Fruit fly (Drosophila melanogaster): Measurements from ENCODE around the gene CG43376.
A peak's percentile ranks its signal among the peaks of the same experiment; 100 is the strongest.

Gene CG43376

dm6 chr2L:13801166-13801565, 27.4 kb downstream of the CG43376 start (continued):
- TF ChIP-seq CG18599 (GFP tag; optimal IDR thresholded peaks at IDR 0.05) (peak; percentile 23), CG9797 (GFP tag; optimal IDR thresholded peaks at IDR 0.05) (no peak), CG13296 (GFP tag; optimal IDR thresholded peaks at IDR 0.05) (peak; percentile 8), ATbp (GFP tag; optimal IDR thresholded peaks at IDR 0.05) (peak; percentile 76), mirr (GFP tag; optimal IDR thresholded peaks at IDR 0.05) (no peak), Antp (GFP tag; optimal IDR thresholded peaks at IDR 0.05) (no peak), Gug (GFP tag; IDR thresholded peaks at IDR 0.05) (no peak), CG17385 (GFP tag; optimal IDR thresholded peaks at IDR 0.05) (peak; percentile 12), CG11085 (GFP tag; IDR thresholded peaks at IDR 0.05) (no peak)

dm6 chr2L:13802075-13802639, 28.4 kb downstream of the CG43376 start:
- TF ChIP-seq dati (GFP tag; IDR thresholded peaks at IDR 0.05) (no peak), CG10543 (GFP tag; optimal IDR thresholded peaks at IDR 0.05) (peak; percentile 50), CG32532 (GFP tag; IDR thresholded peaks at IDR 0.05) (0 out of 2 replicates have a peak, but pooled peaks have one; percentile 18), Adf1 (GFP tag; IDR thresholded peaks at IDR 0.05) (peak; percentile 22; the same call in 1 of the 2 replicates), vvl (GFP tag; IDR thresholded peaks at IDR 0.05) (peak; percentile 46; the same call in 1 of the 2 replicates), CG15269 (tag; optimal IDR thresholded peaks at IDR 0.05) (peak; percentile 13), crol (GFP tag; IDR thresholded peaks at IDR 0.05) (peak; percentile 45; the same call in 1 of the 2 replicates), jumu (GFP tag; optimal IDR thresholded peaks at IDR 0.05) (no peak), Med (GFP tag) (peak; percentile 60), CG32772 (GFP tag; IDR thresholded peaks at IDR 0.05) (no peak), Pdp1 (GFP tag; optimal IDR thresholded peaks at IDR 0.05) (peak in 1 of 2 experiments; percentile 45), cwo (GFP tag; optimal IDR thresholded peaks at IDR 0.05) (peak; percentile 22), chinmo (GFP tag; IDR thresholded peaks at IDR 0.05; ENCODE audit: partially characterized antibody) (peak; percentile 83; the same call in 3 of the 4 replicates)

dm6 chr2L:13803032-13803661, 29.4 kb downstream of the CG43376 start, which contains the start of gene CAH1:
CAH1 (plus strand) TSS chr2L:13803626.
- TF ChIP-seq CG32532 (GFP tag; IDR thresholded peaks at IDR 0.05) (peak; percentile 19; the same call in 1 of the 2 replicates), CG15514 (GFP tag; optimal IDR thresholded peaks at IDR 0.05) (peak; percentile 21), Fer1 (GFP tag; optimal IDR thresholded peaks at IDR 0.05) (no peak), Hr39 (optimal IDR thresholded peaks at IDR 0.05) (no peak), slbo (GFP tag; IDR thresholded peaks at IDR 0.05) (0 out of 2 replicates have a peak, but pooled peaks have one; percentile 5), CG12769 (tag; optimal IDR thresholded peaks at IDR 0.05) (peak; percentile 83), NK7.1 (GFP tag; optimal IDR thresholded peaks at IDR 0.05) (no peak), klu (GFP tag; IDR thresholded peaks at IDR 0.05) (0 out of 2 replicates have a peak, but pooled peaks have one; percentile 16), lab (GFP tag; optimal IDR thresholded peaks at IDR 0.05) (peak; percentile 23), sens (GFP tag) (peak; percentile 47), Fer3 (tag; optimal IDR thresholded peaks at IDR 0.05) (no peak), Pdp1 (GFP tag; optimal IDR thresholded peaks at IDR 0.05) (peak in 1 of 2 experiments; percentile 80), CG7839 (tag; optimal IDR thresholded peaks at IDR 0.05) (no peak), CG2199 (GFP tag; IDR thresholded peaks at IDR 0.05) (no peak), CG10543 (GFP tag; optimal IDR thresholded peaks at IDR 0.05) (peak; percentile 41), Oli (tag; optimal IDR thresholded peaks at IDR 0.05) (no peak), crol (GFP tag; IDR thresholded peaks at IDR 0.05) (peak; percentile 92), dysf (GFP tag; IDR thresholded peaks at IDR 0.05) (no peak), Asciz (GFP tag; optimal IDR thresholded peaks at IDR 0.05) (no peak), CG2678 (tag; optimal IDR thresholded peaks at IDR 0.05) (no peak), chinmo (GFP tag; IDR thresholded peaks at IDR 0.05; ENCODE audit: partially characterized antibody) (peak; percentile 93), exex (tag; optimal IDR thresholded peaks at IDR 0.05) (peak; percentile 71), CG13287 (GFP tag; IDR thresholded peaks at IDR 0.05; ENCODE audit: partially characterized antibody) (peak; percentile 44), Ets65A (GFP tag) (peak; percentile 22), Deaf1 (tag; optimal IDR thresholded peaks at IDR 0.05) (no peak), CG13775 (GFP tag; optimal IDR thresholded peaks at IDR 0.05) (no peak), onecut (GFP tag; IDR thresholded peaks at IDR 0.05) (no peak), CG4617 (GFP tag; optimal IDR thresholded peaks at IDR 0.05; ENCODE audit: borderline replicate concordance) (no peak)

Data from whole organism, embryonic.